Worm (Caenorhabditis elegans) whole organism, mixed stage, embryonic: ENCODE measurements around the gene oac-7.

Source experiments
- M03D4.4 ChIP-seq: sonication (generic microtip); optimal IDR thresholded peaks from 2 replicates; lab custom pipeline; 2017; ENCODE audit warnings: mild to moderate bottlenecking, missing genetic modification characterization, missing compliant biosample characterization
- bed-3 ChIP-seq: fragments of 200-800 bp; sonication (Bioruptor generic); optimal IDR thresholded peaks from 3 replicates; lab custom pipeline; 2018; ENCODE audit warnings: mild to moderate bottlenecking, missing genetic modification characterization, moderate library complexity, missing compliant biosample characterization
- blmp-1 ChIP-seq: fragments of 150-350 bp; optimal IDR thresholded peaks from 2 replicates; lab custom pipeline; 2014; ENCODE audit warnings: missing biosample characterization, missing genetic modification characterization
- ceh-39 ChIP-seq: fragments of 150-350 bp; optimal IDR thresholded peaks from 2 replicates; lab custom pipeline; 2014; ENCODE audit warnings: missing biosample characterization, missing genetic modification characterization
- ceh-43 ChIP-seq: fragments of 200-800 bp; sonication (Bioruptor generic); optimal IDR thresholded peaks from 2 replicates; lab custom pipeline; 2018; ENCODE audit warnings: mild to moderate bottlenecking, missing genetic modification characterization, moderate library complexity, missing compliant biosample characterization
- ceh-83 ChIP-seq: fragments of 200-800 bp; sonication (Bioruptor generic); optimal IDR thresholded peaks from 2 replicates; lab custom pipeline; 2018; ENCODE audit warnings: mild to moderate bottlenecking, missing genetic modification characterization, missing compliant biosample characterization
- cnd-1 ChIP-seq: fragments of 200-800 bp; sonication (Bioruptor generic); optimal IDR thresholded peaks from 2 replicates; lab custom pipeline; 2018; ENCODE audit warnings: mild to moderate bottlenecking, missing genetic modification characterization, missing compliant biosample characterization
- drap-1 ChIP-seq: fragments of 200-800 bp; sonication (Bioruptor generic); optimal IDR thresholded peaks from 3 replicates; lab custom pipeline; 2018; ENCODE audit warnings: mild to moderate bottlenecking, missing genetic modification characterization, missing compliant biosample characterization
- elt-1 ChIP-seq: sonication (generic microtip); optimal IDR thresholded peaks from 2 replicates; lab custom pipeline; 2017; ENCODE audit warnings: missing genetic modification characterization, mild to moderate bottlenecking, missing compliant biosample characterization, antibody characterized with exemption, moderate library complexity, borderline replicate concordance; ENCODE audit not compliant: insufficient read depth
- elt-3 ChIP-seq: fragments of 150-350 bp; optimal IDR thresholded peaks from 2 replicates; lab custom pipeline; 2014; ENCODE audit warnings: missing biosample characterization, missing genetic modification characterization
- flh-1 ChIP-seq: fragments of 200-800 bp; sonication (Bioruptor generic); optimal IDR thresholded peaks from 2 replicates; lab custom pipeline; 2018; ENCODE audit warnings: mild to moderate bottlenecking, missing genetic modification characterization, moderate library complexity, missing compliant biosample characterization
- ham-2 ChIP-seq: fragments of 200-800 bp; sonication (Bioruptor generic); optimal IDR thresholded peaks from 2 replicates; lab custom pipeline; 2018; ENCODE audit warnings: mild to moderate bottlenecking, missing genetic modification characterization, missing compliant biosample characterization
- hlh-1 ChIP-seq: fragments of 150-350 bp; optimal IDR thresholded peaks from 2 replicates; lab custom pipeline; 2014; ENCODE audit warnings: missing biosample characterization, missing genetic modification reagents, missing genetic modification characterization
- lin-32 ChIP-seq: fragments of 200-800 bp; sonication (Bioruptor generic); optimal IDR thresholded peaks from 2 replicates; lab custom pipeline; 2018; ENCODE audit warnings: mild to moderate bottlenecking, missing genetic modification characterization, missing compliant biosample characterization
- lsy-2 ChIP-seq: fragments of 150-350 bp; optimal IDR thresholded peaks from 2 replicates; lab custom pipeline; 2014; ENCODE audit warnings: missing biosample characterization, missing genetic modification characterization
- nhr-12 ChIP-seq: fragments of 150-350 bp; optimal IDR thresholded peaks from 2 replicates; lab custom pipeline; 2014; ENCODE audit warnings: missing biosample characterization, missing genetic modification characterization
- nhr-2 ChIP-seq: fragments of 150-350 bp; optimal IDR thresholded peaks from 2 replicates; lab custom pipeline; 2014; ENCODE audit warnings: missing biosample characterization, missing genetic modification characterization
- nhr-237 ChIP-seq: fragments of 150-350 bp; optimal IDR thresholded peaks from 2 replicates; lab custom pipeline; 2014; ENCODE audit warnings: missing biosample characterization, missing genetic modification characterization
- nhr-28 ChIP-seq: fragments of 150-350 bp; optimal IDR thresholded peaks from 2 replicates; lab custom pipeline; 2014; ENCODE audit warnings: missing biosample characterization, missing genetic modification characterization
- pha-4 ChIP-seq: fragments of 150-350 bp; optimal IDR thresholded peaks from 2 replicates; lab custom pipeline; 2018; ENCODE audit warnings: missing biosample characterization, missing genetic modification reagents, missing genetic modification characterization
- sem-2 ChIP-seq: fragments of 200-800 bp; sonication (Bioruptor generic); optimal IDR thresholded peaks from 2 replicates; lab custom pipeline; 2018; ENCODE audit warnings: mild to moderate bottlenecking, missing genetic modification characterization, missing compliant biosample characterization
- snpc-4 ChIP-seq: fragments of 150-350 bp; optimal IDR thresholded peaks from 2 replicates; lab custom pipeline; 2014; ENCODE audit warnings: missing biosample characterization, missing genetic modification characterization
- sptf-1 ChIP-seq: sonication (generic microtip); optimal IDR thresholded peaks from 2 replicates; lab custom pipeline; 2017; ENCODE audit warnings: mild to moderate bottlenecking, missing genetic modification characterization, moderate library complexity, missing compliant biosample characterization
- tbx-8 ChIP-seq: fragments of 200-800 bp; sonication (Bioruptor generic); optimal IDR thresholded peaks from 2 replicates; lab custom pipeline; 2018; ENCODE audit warnings: mild to moderate bottlenecking, missing genetic modification characterization, moderate library complexity, missing compliant biosample characterization
- unc-120 ChIP-seq: sonication (generic microtip); optimal IDR thresholded peaks from 2 replicates; lab custom pipeline; 2017; ENCODE audit warnings: missing genetic modification characterization, missing compliant biosample characterization; ENCODE audit not compliant: poor library complexity, severe bottlenecking
- unc-39 ChIP-seq: fragments of 150-350 bp; optimal IDR thresholded peaks from 2 replicates; lab custom pipeline; 2014; ENCODE audit warnings: missing biosample characterization, missing genetic modification characterization
- unc-62 ChIP-seq: fragments of 150-350 bp; optimal IDR thresholded peaks from 2 replicates; lab custom pipeline; 2014; ENCODE audit warnings: missing biosample characterization, missing genetic modification reagents, missing genetic modification characterization
- zip-8 ChIP-seq: fragments of 150-350 bp; optimal IDR thresholded peaks from 2 replicates; lab custom pipeline; 2014; ENCODE audit warnings: missing biosample characterization, missing genetic modification characterization
- ztf-11 ChIP-seq: fragments of 150-350 bp; optimal IDR thresholded peaks from 2 replicates; lab custom pipeline; 2014; ENCODE audit warnings: missing biosample characterization, missing genetic modification characterization

oac-7 gene

DNA sequence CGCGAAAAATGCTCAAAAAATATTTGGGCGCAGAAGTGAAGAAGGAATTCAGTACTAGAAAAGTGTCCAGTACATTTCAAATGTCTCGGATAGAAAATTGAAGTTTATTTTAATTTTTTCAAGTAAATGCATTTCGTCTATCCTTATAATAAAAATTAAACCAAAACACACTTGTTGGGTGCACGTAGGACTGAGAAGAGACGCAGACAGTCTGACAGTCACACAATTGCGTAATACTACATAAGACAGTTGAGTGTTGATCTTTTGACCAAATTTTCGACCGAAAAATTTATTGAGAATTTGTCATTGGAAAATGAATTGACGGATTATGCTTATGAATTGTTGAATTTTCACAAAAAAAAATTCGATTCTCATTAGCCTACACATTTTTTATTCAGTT, at the start of gene oac-7:
oac-7 (plus strand) TSS at position 283 of the 400 bp plus-strand sequence.
- TF ChIP-seq lsy-2 (tag; lab: Kevin White, UChicago), result no peak
- peak; percentile 74 for TF ChIP-seq zip-8 (tag; lab: Kevin White, UChicago)
- TF ChIP-seq nhr-28 (tag; lab: Kevin White, UChicago), result peak; percentile 12
- no peak for TF ChIP-seq pha-4

DNA sequence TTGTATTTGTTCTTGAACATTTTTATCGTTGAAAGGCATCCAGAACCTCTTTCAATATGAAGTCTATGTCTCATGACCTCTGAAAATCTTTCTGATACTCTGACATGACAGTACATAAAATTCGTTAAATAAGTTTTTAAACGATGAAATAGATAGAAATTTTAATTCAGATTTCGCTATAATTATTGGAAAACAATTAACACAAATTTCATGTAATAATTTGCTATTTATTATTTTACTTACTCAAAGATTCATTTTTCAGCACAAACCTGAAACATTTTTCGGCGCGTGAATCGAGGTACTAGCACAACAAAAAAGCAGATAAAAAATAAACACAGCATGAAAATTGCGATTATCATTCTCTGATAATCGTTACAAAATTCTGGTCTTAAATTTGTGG, 43.1 kb upstream of the oac-7 start, which contains the start of gene T13F3.4:
T13F3.4 (minus strand) TSS at position 101 of the 400 bp plus-strand sequence.
- no peak for TF ChIP-seq unc-62 (GFP tag; lab: Kevin White, UChicago)
- no peak for TF ChIP-seq tbx-8 (GFP tag; lab: Kevin White, UChicago)
- no peak for TF ChIP-seq ztf-11
- no peak for TF ChIP-seq bed-3 (GFP tag; lab: Kevin White, UChicago)
- TF ChIP-seq nhr-28 (tag; lab: Kevin White, UChicago), result no peak
- no peak for TF ChIP-seq snpc-4 (tag; lab: Kevin White, UChicago)
- no peak for TF ChIP-seq ceh-39

DNA sequence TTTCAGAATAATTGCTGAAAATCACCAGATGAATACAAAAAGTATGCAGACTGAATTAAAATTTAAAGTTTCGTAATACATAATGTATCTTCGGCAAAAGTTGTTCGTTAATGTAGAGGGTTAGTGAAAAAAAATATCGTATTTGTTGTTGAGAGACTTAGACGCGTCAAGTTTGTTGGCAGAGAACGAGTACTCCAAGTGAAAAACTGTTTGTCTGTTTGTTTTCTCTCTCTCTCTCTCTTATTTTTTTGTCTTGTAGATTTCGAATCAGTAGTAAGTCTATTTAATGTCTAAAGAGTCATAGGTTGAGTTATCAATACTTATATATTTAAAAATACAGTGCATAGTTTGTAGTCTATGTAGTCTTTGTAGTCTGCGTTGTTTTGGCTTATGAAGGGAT, 40.0 kb upstream of the oac-7 start, which contains the start of the genes fbxa-2 and T13F3.8:
fbxa-2 (minus strand) TSS at position 101 of the 400 bp plus-strand sequence.
T13F3.8 (plus strand) TSS at position 245 of the 400 bp plus-strand sequence.
- TF ChIP-seq M03D4.4, result no peak
- TF ChIP-seq drap-1 (GFP tag; lab: Kevin White, UChicago), result no peak
- no peak for TF ChIP-seq flh-1 (GFP tag; lab: Kevin White, UChicago)
- no peak for TF ChIP-seq unc-120 (tag; lab: Kevin White, UChicago)
- no peak for TF ChIP-seq tbx-8 (GFP tag; lab: Kevin White, UChicago)
- TF ChIP-seq lsy-2 (tag; lab: Kevin White, UChicago), result no peak
- no peak for TF ChIP-seq unc-39 (tag; lab: Kevin White, UChicago)

DNA sequence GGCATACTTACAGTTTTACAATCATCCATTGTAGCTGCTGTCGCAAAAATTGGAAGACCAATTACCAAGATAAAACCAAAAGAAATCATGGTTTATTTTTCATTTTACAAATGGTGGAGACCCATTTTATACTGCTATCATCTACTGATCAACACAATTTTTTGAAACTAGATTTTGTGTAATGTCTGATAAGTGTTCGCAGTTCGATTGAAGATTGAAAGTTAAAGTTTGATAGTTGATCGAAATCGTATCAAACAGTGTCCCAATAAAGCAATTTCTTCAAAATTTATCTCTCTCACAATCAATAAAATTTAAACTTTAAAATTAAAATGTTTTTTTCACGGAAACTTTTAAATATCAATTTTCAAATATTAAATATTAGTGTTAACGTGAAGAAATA, 38.5 kb upstream of the oac-7 start, which contains the start of gene T13F3.6:
T13F3.6 (minus strand) TSS at position 101 of the 400 bp plus-strand sequence.
- no peak for TF ChIP-seq nhr-2 (tag; lab: Kevin White, UChicago)
- TF ChIP-seq cnd-1 (tag; lab: Kevin White, UChicago), result no peak
- no peak for TF ChIP-seq elt-1
- no peak for TF ChIP-seq unc-120 (tag; lab: Kevin White, UChicago)
- no peak for TF ChIP-seq elt-3 (tag; lab: Kevin White, UChicago)
- TF ChIP-seq flh-1 (GFP tag; lab: Kevin White, UChicago), result no peak

DNA sequence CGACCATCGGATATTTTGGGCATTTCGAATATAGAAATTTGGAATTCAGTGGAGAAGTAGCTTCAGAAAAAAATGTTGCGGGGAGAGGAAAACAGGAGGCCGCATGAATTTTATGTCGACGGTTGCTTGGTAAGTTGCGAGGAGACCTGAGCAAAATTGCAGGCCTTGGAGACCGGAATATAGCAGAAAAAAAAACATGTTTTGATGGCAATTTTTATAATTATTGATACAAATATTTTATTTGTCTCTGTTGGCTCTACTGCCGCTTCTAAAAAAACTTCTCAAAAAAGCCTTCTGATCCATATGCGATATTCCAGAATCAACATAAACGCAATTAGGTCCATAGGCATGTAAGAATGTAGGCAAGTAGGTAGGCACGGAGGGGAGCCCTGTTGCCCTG, 34.3 kb upstream of the oac-7 start, which contains the start of gene pacl-1:
pacl-1 (minus strand) TSS at position 101 of the 400 bp plus-strand sequence.
- TF ChIP-seq unc-62 (GFP tag; lab: Kevin White, UChicago), result no peak

DNA sequence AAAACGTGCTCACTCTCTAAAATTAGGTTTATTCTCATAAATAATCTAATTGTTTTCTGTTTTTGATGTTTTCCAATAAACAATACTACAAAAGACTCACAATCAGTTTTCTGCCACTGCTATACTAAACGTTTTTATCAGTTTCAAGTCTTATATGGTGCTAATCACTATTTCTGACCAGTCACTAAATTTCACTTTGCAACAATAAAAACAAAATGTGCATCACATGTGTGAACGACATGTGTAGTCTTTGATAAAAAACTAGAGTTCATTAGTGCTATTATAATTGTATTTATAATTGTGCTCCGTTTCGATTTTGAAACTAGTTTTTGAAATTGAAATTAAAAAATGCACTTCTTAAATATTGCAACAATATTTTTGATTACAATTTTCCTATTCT, 31.7 kb upstream of the oac-7 start, which contains the start of gene cyp-37B1:
cyp-37B1 (plus strand) TSS at position 199 of the 400 bp plus-strand sequence.
- TF ChIP-seq nhr-12 (tag; lab: Kevin White, UChicago) (no peak), unc-120 (tag; lab: Kevin White, UChicago) (no peak), sem-2 (no peak), blmp-1 (no peak), ceh-83 (GFP tag; lab: Kevin White, UChicago) (no peak), ham-2 (GFP tag; lab: Kevin White, UChicago) (no peak), snpc-4 (tag; lab: Kevin White, UChicago) (no peak), lin-32 (GFP tag; lab: Kevin White, UChicago) (no peak), ceh-39 (no peak), sptf-1 (tag; lab: Kevin White, UChicago) (no peak), bed-3 (GFP tag; lab: Kevin White, UChicago) (no peak), ceh-43 (GFP tag; lab: Kevin White, UChicago) (no peak)

DNA sequence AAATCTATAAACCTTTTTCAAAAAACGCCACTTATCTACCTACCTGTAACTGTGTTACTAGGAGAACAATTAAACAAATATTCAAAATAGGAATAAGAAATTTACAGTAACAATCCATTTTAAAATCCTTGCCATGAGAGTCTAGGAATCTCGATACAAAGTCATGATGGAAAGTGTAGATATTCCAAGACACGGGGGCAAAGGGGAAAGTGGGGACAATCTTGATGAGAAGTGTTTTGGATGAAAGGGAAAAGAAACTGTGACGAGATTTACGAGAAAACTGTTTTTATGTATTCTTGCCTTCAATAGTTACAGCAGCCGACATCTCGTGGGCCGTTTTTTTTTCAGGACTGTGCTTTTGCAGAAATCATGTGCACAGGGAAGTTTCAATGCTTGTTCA, 27.5 kb upstream of the oac-7 start, which contains the start of gene F28G4.2:
F28G4.2 (minus strand) TSS at position 175 of the 400 bp plus-strand sequence.
- peak; percentile 63 for TF ChIP-seq elt-1
- TF ChIP-seq sptf-1 (tag; lab: Kevin White, UChicago), result no peak
- no peak for TF ChIP-seq snpc-4 (tag; lab: Kevin White, UChicago)
- TF ChIP-seq sem-2, result no peak
- TF ChIP-seq lin-32 (GFP tag; lab: Kevin White, UChicago), result no peak
- no peak for TF ChIP-seq hlh-1 (tag; lab: Kevin White, UChicago)
- TF ChIP-seq nhr-237 (tag; lab: Kevin White, UChicago), result no peak
